Comparison of ENCODE assay signal across 1 worm cellular context in the genomic region with DNA sequence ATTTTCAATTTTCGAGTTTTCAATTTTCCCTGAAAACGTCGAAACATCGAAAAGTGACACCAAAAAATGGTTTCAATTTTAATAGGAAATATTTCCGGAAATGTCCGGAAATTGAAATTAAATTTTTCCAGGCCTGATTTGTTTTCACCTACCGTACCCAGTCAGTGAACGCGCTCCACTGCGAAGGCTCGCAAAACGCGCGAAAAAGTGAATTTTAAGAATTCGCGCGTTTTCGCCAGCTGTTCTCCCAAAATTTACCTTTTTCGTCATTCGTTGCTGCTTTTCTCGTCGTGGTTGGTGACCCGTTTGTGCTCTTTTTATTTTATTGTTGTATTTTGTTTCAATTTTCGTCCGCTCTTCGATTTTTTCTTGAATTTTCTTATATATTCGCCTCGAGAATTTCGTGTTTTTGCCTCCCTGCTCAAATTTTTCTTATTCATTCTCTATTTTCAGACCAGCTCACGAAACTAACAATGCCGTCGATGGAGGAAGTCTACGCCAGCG.
TF ChIP-seq lines count a peak whose summit lies in the region.

Gene T19H12.2, plus strand, starts transcription at position 454 of the 504 bp plus-strand sequence.

TF ChIP-seq in whole organism, young adult, 124 proteins besides CTCF, POLR2A, EP300 and RAD21 (continued from another document):
- TF ChIP-seq pbrm-1 (GFP tag; IDR thresholded peaks at IDR 0.05; lab: Robert Waterston, UW) (peak; percentile 80), ztf-26 (tag; optimal IDR thresholded peaks at IDR 0.05; lab: Kevin White, UChicago) (no peak), unc-62 (GFP tag; optimal IDR thresholded peaks at IDR 0.05; lab: Kevin White, UChicago) (no peak), unc-130 (GFP tag; optimal IDR thresholded peaks at IDR 0.05; lab: Kevin White, UChicago) (peak; percentile 83), aptf-3 (GFP tag; IDR thresholded peaks at IDR 0.05; lab: Robert Waterston, UW) (no peak), hlh-26 (GFP tag; conservative IDR thresholded peaks at IDR 0.05; lab: Robert Waterston, UW) (no peak), Y53F4B.3 (GFP tag; IDR thresholded peaks at IDR 0.05; lab: Robert Waterston, UW) (no peak), efl-1 (GFP tag; optimal IDR thresholded peaks at IDR 0.05; lab: Kevin White, UChicago) (peak; percentile 99), repo-1 (tag; optimal IDR thresholded peaks at IDR 0.05; lab: Kevin White, UChicago) (no peak), F22D6.2 (tag; optimal IDR thresholded peaks at IDR 0.05; lab: Kevin White, UChicago) (no peak), egl-18 (GFP tag; IDR thresholded peaks at IDR 0.05; lab: Robert Waterston, UW) (no peak), lin-40 (tag; optimal IDR thresholded peaks at IDR 0.05; lab: Kevin White, UChicago) (no peak), nfya-2 (GFP tag; IDR thresholded peaks at IDR 0.05; lab: Robert Waterston, UW) (no peak), C06A6.2 (GFP tag; conservative IDR thresholded peaks at IDR 0.05; lab: Robert Waterston, UW) (no peak), K12H6.12 (tag; optimal IDR thresholded peaks at IDR 0.05; lab: Kevin White, UChicago) (no peak), die-1 (tag; optimal IDR thresholded peaks at IDR 0.05; lab: Kevin White, UChicago) (no peak), sea-2 (GFP tag; IDR thresholded peaks at IDR 0.05; lab: Robert Waterston, UW) (no peak), F37B4.10 (GFP tag; IDR thresholded peaks at IDR 0.05; lab: Robert Waterston, UW) (no peak), B0035.1 (tag; optimal IDR thresholded peaks at IDR 0.05; lab: Kevin White, UChicago) (no peak), hrde-1 (tag; optimal IDR thresholded peaks at IDR 0.05; lab: Kevin White, UChicago; ENCODE audit: borderline replicate concordance) (peak; percentile 41), Y56A3A.18 (GFP tag; IDR thresholded peaks at IDR 0.05; lab: Robert Waterston, UW) (no peak), Y79H2A.3 (GFP tag; conservative IDR thresholded peaks at IDR 0.05; lab: Robert Waterston, UW) (peak; percentile 86; the same call in 1 of the 2 replicates), snpc-1.1 (tag; optimal IDR thresholded peaks at IDR 0.05; lab: Kevin White, UChicago; ENCODE audit: insufficient read depth) (peak; percentile 74), sptf-2 (GFP tag; optimal IDR thresholded peaks at IDR 0.05; lab: Kevin White, UChicago) (no peak), ztf-3 (GFP tag; optimal IDR thresholded peaks at IDR 0.05; lab: Kevin White, UChicago) (no peak), somi-1 (GFP tag; optimal IDR thresholded peaks at IDR 0.05; lab: Kevin White, UChicago) (no peak), T26A5.8 (tag; optimal IDR thresholded peaks at IDR 0.05; lab: Kevin White, UChicago) (no peak), ekl-4 (GFP tag; IDR thresholded peaks at IDR 0.05; lab: Robert Waterston, UW) (peak; percentile 90), chd-7 (tag; optimal IDR thresholded peaks at IDR 0.05; lab: Kevin White, UChicago) (no peak), hlh-12 (tag; optimal IDR thresholded peaks at IDR 0.05; lab: Kevin White, UChicago) (no peak), mes-4 (tag; optimal IDR thresholded peaks at IDR 0.05; lab: Kevin White, UChicago) (no peak), snpc-3.4 (tag; optimal IDR thresholded peaks at IDR 0.05; lab: Kevin White, UChicago) (peak; percentile 93), let-526 (GFP tag; IDR thresholded peaks at IDR 0.05; lab: Robert Waterston, UW) (no peak), ceh-40 (GFP tag; IDR thresholded peaks at IDR 0.05; lab: Robert Waterston, UW) (no peak), F23B12.7 (tag; optimal IDR thresholded peaks at IDR 0.05; lab: Kevin White, UChicago; ENCODE audit: insufficient read depth) (no peak), nhr-27 (tag; optimal IDR thresholded peaks at IDR 0.05; lab: Kevin White, UChicago) (no peak), rcor-1 (GFP tag; IDR thresholded peaks at IDR 0.05; lab: Robert Waterston, UW) (peak; percentile 93), snpc-4 (GFP tag; optimal IDR thresholded peaks at IDR 0.05; lab: Kevin White, UChicago) (peak; percentile 58), snpc-4 (tag; optimal IDR thresholded peaks at IDR 0.05; lab: Kevin White, UChicago) (peak in 3 of 4 experiments; percentile 32 to 70 (median 62)), ztf-18 (tag; optimal IDR thresholded peaks at IDR 0.05; lab: Kevin White, UChicago) (peak; percentile 29), ceh-27 (GFP tag; optimal IDR thresholded peaks at IDR 0.05; lab: Kevin White, UChicago) (no peak), F57C9.4 (tag; optimal IDR thresholded peaks at IDR 0.05; lab: Kevin White, UChicago) (no peak), xnd-1 (tag; optimal IDR thresholded peaks at IDR 0.05; lab: Kevin White, UChicago) (peak; percentile 99), ztf-28 (GFP tag; IDR thresholded peaks at IDR 0.05; lab: Robert Waterston, UW) (peak; percentile 94), madf-8 (GFP tag; conservative IDR thresholded peaks at IDR 0.05; lab: Robert Waterston, UW) (peak; percentile 100), nhr-179 (tag; optimal IDR thresholded peaks at IDR 0.05; lab: Kevin White, UChicago) (no peak), bed-1 (GFP tag; IDR thresholded peaks at IDR 0.05; lab: Robert Waterston, UW) (no peak), nhr-120 (GFP tag; IDR thresholded peaks at IDR 0.05; lab: Robert Waterston, UW) (no peak), snpc-1.3 (tag; optimal IDR thresholded peaks at IDR 0.05; lab: Kevin White, UChicago; ENCODE audit: insufficient read depth) (peak; percentile 86), C17E4.6 (GFP tag; IDR thresholded peaks at IDR 0.05; lab: Robert Waterston, UW) (peak; percentile 91), B0019.2 (GFP tag; conservative IDR thresholded peaks at IDR 0.05; lab: Robert Waterston, UW) (peak; percentile 93), mel-28 (tag; optimal IDR thresholded peaks at IDR 0.05; lab: Kevin White, UChicago; ENCODE audit: borderline replicate concordance) (no peak), zim-3 (tag; optimal IDR thresholded peaks at IDR 0.05; lab: Kevin White, UChicago) (no peak), D2030.7 (GFP tag; IDR thresholded peaks at IDR 0.05; lab: Robert Waterston, UW) (peak; percentile 98), B0261.1 (tag; optimal IDR thresholded peaks at IDR 0.05; lab: Kevin White, UChicago) (no peak), egl-44 (GFP tag; IDR thresholded peaks at IDR 0.05; lab: Robert Waterston, UW) (no peak), mcd-1 (GFP tag; IDR thresholded peaks at IDR 0.05; lab: Robert Waterston, UW) (peak; percentile 97), bed-2 (GFP tag; IDR thresholded peaks at IDR 0.05; lab: Robert Waterston, UW) (0 out of 2 replicates have a peak, but pooled peaks have one; percentile 11), Y95B8A.8 (GFP tag; IDR thresholded peaks at IDR 0.05; lab: Robert Waterston, UW) (peak; percentile 93), lsl-1 (GFP tag; optimal IDR thresholded peaks at IDR 0.05; lab: Kevin White, UChicago) (peak; percentile 99), Y67H2A.10 (GFP tag; conservative IDR thresholded peaks at IDR 0.05; lab: Robert Waterston, UW) (peak; percentile 50; the same call in 1 of the 2 replicates), aptf-2 (GFP tag; conservative IDR thresholded peaks at IDR 0.05; lab: Robert Waterston, UW) (peak; percentile 66), dox-1 (GFP tag; IDR thresholded peaks at IDR 0.05; lab: Robert Waterston, UW) (peak; percentile 95), tbx-9 (tag; optimal IDR thresholded peaks at IDR 0.05; lab: Kevin White, UChicago; ENCODE audit: borderline replicate concordance) (no peak), F55B11.4 (tag; optimal IDR thresholded peaks at IDR 0.05; lab: Kevin White, UChicago; ENCODE audit: borderline replicate concordance, insufficient read depth) (no peak), athp-1 (tag; optimal IDR thresholded peaks at IDR 0.05; lab: Kevin White, UChicago) (peak; percentile 51), rpc-1 (optimal IDR thresholded peaks at IDR 0.05; lab: Kevin White, UChicago) (no peak), rpc-1 (tag; optimal IDR thresholded peaks at IDR 0.05; lab: Kevin White, UChicago) (peak; percentile 1), F10E7.11 (tag; optimal IDR thresholded peaks at IDR 0.05; lab: Kevin White, UChicago) (no peak), attf-6 (GFP tag; IDR thresholded peaks at IDR 0.05; lab: Robert Waterston, UW) (peak; percentile 41; the same call in 1 of the 2 replicates), Y53G8AR.9 (GFP tag; conservative IDR thresholded peaks at IDR 0.05; lab: Robert Waterston, UW) (peak; percentile 78), madf-10 (tag; optimal IDR thresholded peaks at IDR 0.05; lab: Kevin White, UChicago) (no peak), pha-4 (tag; optimal IDR thresholded peaks at IDR 0.05; lab: Kevin White, UChicago) (no peak)
